Worm (Caenorhabditis elegans) whole organism, L1 larva: ENCODE results near the gene ehs-1.

Experiments
- C16A3.4 ChIP-seq: fragments of 150-350 bp; optimal IDR thresholded peaks from 2 replicates; lab custom pipeline; 2014; ENCODE audit warnings: missing biosample characterization, missing genetic modification characterization
- F16B12.6 ChIP-seq: fragments of 150-350 bp; optimal IDR thresholded peaks from 2 replicates; lab custom pipeline; 2014; ENCODE audit warnings: missing biosample characterization, missing genetic modification characterization
- aha-1 ChIP-seq: fragments of 150-350 bp; optimal IDR thresholded peaks from 2 replicates; lab custom pipeline; 2014; ENCODE audit warnings: missing biosample characterization, missing genetic modification characterization
- alr-1 ChIP-seq: fragments of 200-800 bp; sonication (Bioruptor generic); optimal IDR thresholded peaks from 2 replicates; lab custom pipeline; 2018; ENCODE audit warnings: borderline replicate concordance, mild to moderate bottlenecking, missing genetic modification characterization, missing compliant biosample characterization
- blmp-1 ChIP-seq: fragments of 150-350 bp; optimal IDR thresholded peaks from 2 replicates; lab custom pipeline; 2014; ENCODE audit warnings: missing biosample characterization, missing genetic modification characterization
- ceh-8 ChIP-seq: fragments of 200-800 bp; sonication (Bioruptor generic); optimal IDR thresholded peaks from 2 replicates; lab custom pipeline; 2018; ENCODE audit warnings: mild to moderate bottlenecking, missing genetic modification characterization, moderate library complexity, missing compliant biosample characterization
- ceh-82 ChIP-seq, 3 experiments: fragments of 150-350 bp in 1 of 3; sonication (generic microtip) in 2 of 3; optimal IDR thresholded peaks; 2 replicates each; lab custom pipeline; 2014 to 2017; ENCODE audit warnings: missing biosample characterization in 3 of 3, missing genetic modification characterization in 3 of 3
- ceh-90 ChIP-seq: sonication (generic microtip); optimal IDR thresholded peaks from 2 replicates; lab custom pipeline; 2016; ENCODE audit warnings: missing genetic modification characterization, missing compliant biosample characterization
- ces-1 ChIP-seq: fragments of 150-350 bp; optimal IDR thresholded peaks from 2 replicates; lab custom pipeline; 2014; ENCODE audit warnings: missing biosample characterization, missing genetic modification reagents, missing genetic modification characterization
- dpl-1 ChIP-seq, 3 experiments: fragments of 150-350 bp in 2 of 3; sonication (generic microtip) in 1 of 3; optimal IDR thresholded peaks; 2 replicates each; lab custom pipeline; 2014 to 2017; ENCODE audit warnings: missing biosample characterization in 3 of 3, missing genetic modification characterization in 3 of 3, missing genetic modification reagents in 3 of 3
- efl-1 ChIP-seq, 4 experiments: fragments of 150-350 bp; optimal IDR thresholded peaks in 3 of 4; peaks in 1 of 4; 1 replicate in 1 of 4; 2 replicates in 3 of 4; lab custom pipeline; 2014; ENCODE audit warnings: missing biosample characterization in 2 of 4, missing genetic modification characterization in 2 of 4, missing genetic modification reagents in 2 of 4
- efl-3 ChIP-seq: fragments of 200-800 bp; sonication (Bioruptor generic); optimal IDR thresholded peaks from 2 replicates; lab custom pipeline; 2018; ENCODE audit warnings: mild to moderate bottlenecking, missing genetic modification characterization, missing compliant biosample characterization
- egl-13 ChIP-seq: sonication (generic microtip); optimal IDR thresholded peaks from 2 replicates; lab custom pipeline; 2016; ENCODE audit warnings: missing genotype, missing genetic modification reagents, missing genetic modification characterization, missing compliant biosample characterization
- egl-27 ChIP-seq, 2 experiments: fragments of 150-350 bp in 1 of 2; sonication (generic microtip); optimal IDR thresholded peaks; 3 replicates each; lab custom pipeline; 2017 to 2018; ENCODE audit warnings: missing biosample characterization in 2 of 2, missing genetic modification characterization in 2 of 2, missing genetic modification reagents in 2 of 2
- elt-2 ChIP-seq: sonication (generic microtip); optimal IDR thresholded peaks from 2 replicates; lab custom pipeline; 2016; ENCODE audit warnings: missing genetic modification characterization, mild to moderate bottlenecking, inconsistent platforms, missing compliant biosample characterization, missing genetic modification reagents
- elt-3 ChIP-seq, 6 experiments: fragments of 150-350 bp in 1 of 6; sonication (generic microtip); optimal IDR thresholded peaks; 2 replicates each; lab custom pipeline; 2017 to 2018; ENCODE audit warnings: missing biosample characterization in 6 of 6, missing genetic modification characterization in 6 of 6, inconsistent platforms in 1 of 6
- ets-5 ChIP-seq: fragments of 200-800 bp; sonication (Bioruptor generic); IDR thresholded peaks from 2 replicates; pipeline ENCODE4 v1.3.6; 2022; ENCODE audit warnings: missing genetic modification characterization, missing compliant biosample characterization
- fkh-8 ChIP-seq: sonication (generic microtip); optimal IDR thresholded peaks from 2 replicates; lab custom pipeline; 2016; ENCODE audit warnings: mild to moderate bottlenecking, missing genetic modification characterization, missing compliant biosample characterization
- grh-1 ChIP-seq: fragments of 200-800 bp; sonication (Bioruptor generic); IDR thresholded peaks from 2 replicates; pipeline ENCODE4 v1.3.6; 2022; ENCODE audit warnings: missing genetic modification reagents, missing genetic modification characterization, missing compliant biosample characterization
- hlh-4 ChIP-seq: sonication (generic microtip); optimal IDR thresholded peaks from 2 replicates; lab custom pipeline; 2016; ENCODE audit warnings: mild to moderate bottlenecking, missing genetic modification characterization, missing compliant biosample characterization
- irx-1 ChIP-seq: sonication (generic microtip); optimal IDR thresholded peaks from 2 replicates; lab custom pipeline; 2016; ENCODE audit warnings: missing genetic modification characterization, missing compliant biosample characterization
- lin-13 ChIP-seq: fragments of 150-350 bp; optimal IDR thresholded peaks from 2 replicates; lab custom pipeline; 2014; ENCODE audit warnings: missing biosample characterization, missing genetic modification reagents, missing genetic modification characterization
- lin-14 ChIP-seq: fragments of 200-800 bp; sonication (Bioruptor generic); optimal IDR thresholded peaks from 2 replicates; lab custom pipeline; 2018; ENCODE audit warnings: mild to moderate bottlenecking, missing genetic modification characterization, moderate library complexity, missing compliant biosample characterization
- lin-15B ChIP-seq: fragments of 150-350 bp; sonication (generic microtip); optimal IDR thresholded peaks from 3 replicates; lab custom pipeline; 2014; ENCODE audit warnings: missing biosample characterization, missing genetic modification characterization
- lin-35 ChIP-seq, 2 experiments: fragments of 150-350 bp; optimal IDR thresholded peaks; 2 replicates each; lab custom pipeline; 2014; ENCODE audit warnings: missing biosample characterization in 2 of 2, missing genetic modification characterization in 2 of 2, missing genetic modification reagents in 2 of 2
- lin-39 ChIP-seq: fragments of 150-350 bp; optimal IDR thresholded peaks from 2 replicates; lab custom pipeline; 2014; ENCODE audit warnings: missing biosample characterization, missing genetic modification reagents, missing genetic modification characterization
- lir-3 ChIP-seq: sonication (generic microtip); optimal IDR thresholded peaks from 2 replicates; lab custom pipeline; 2016; ENCODE audit warnings: mild to moderate bottlenecking, missing genetic modification characterization, moderate library complexity, missing compliant biosample characterization; ENCODE audit not compliant: poor library complexity
- lsy-2 ChIP-seq, 2 experiments: fragments of 150-350 bp; optimal IDR thresholded peaks; 2 replicates each; lab custom pipeline; 2014; ENCODE audit warnings: missing biosample characterization in 2 of 2, missing genetic modification characterization in 2 of 2
- mef-2 ChIP-seq: fragments of 150-350 bp; optimal IDR thresholded peaks from 2 replicates; lab custom pipeline; 2014; ENCODE audit warnings: missing biosample characterization, missing genetic modification characterization
- nhr-12 ChIP-seq: sonication (generic microtip); optimal IDR thresholded peaks from 2 replicates; lab custom pipeline; 2017; ENCODE audit warnings: missing biosample characterization, missing genetic modification characterization
- nhr-19 ChIP-seq: fragments of 200-800 bp; sonication (Bioruptor generic); conservative IDR thresholded peaks from 2 replicates; pipeline ENCODE4 v1.3.6; 2022; ENCODE audit warnings: missing genetic modification characterization, missing compliant biosample characterization
- nhr-28 ChIP-seq: fragments of 150-350 bp; optimal IDR thresholded peaks from 2 replicates; lab custom pipeline; 2014; ENCODE audit warnings: missing biosample characterization, missing genetic modification characterization
- nhr-47 ChIP-seq: sonication (generic microtip); optimal IDR thresholded peaks from 2 replicates; lab custom pipeline; 2016; ENCODE audit warnings: mild to moderate bottlenecking, missing genetic modification characterization, moderate library complexity, missing compliant biosample characterization
- nhr-76 ChIP-seq: sonication (generic microtip); optimal IDR thresholded peaks from 2 replicates; lab custom pipeline; 2017; ENCODE audit warnings: missing biosample characterization, missing genetic modification characterization
- nhr-77 ChIP-seq: fragments of 150-350 bp; optimal IDR thresholded peaks from 2 replicates; lab custom pipeline; 2014; ENCODE audit warnings: missing biosample characterization, missing genetic modification characterization
- rnt-1 ChIP-seq: sonication (generic microtip); optimal IDR thresholded peaks from 2 replicates; lab custom pipeline; 2016; ENCODE audit warnings: mild to moderate bottlenecking, missing genetic modification characterization, moderate library complexity, missing compliant biosample characterization
- snu-23 ChIP-seq: sonication (generic microtip); optimal IDR thresholded peaks from 2 replicates; lab custom pipeline; 2016; ENCODE audit warnings: missing genetic modification characterization, missing compliant biosample characterization
- tlp-1 ChIP-seq: fragments of 150-350 bp; optimal IDR thresholded peaks from 2 replicates; lab custom pipeline; 2014; ENCODE audit warnings: missing biosample characterization, missing genetic modification characterization
- unc-62 ChIP-seq: fragments of 150-350 bp; optimal IDR thresholded peaks from 2 replicates; lab custom pipeline; 2014; ENCODE audit warnings: missing biosample characterization, missing genetic modification reagents, missing genetic modification characterization
- unc-98 ChIP-seq: fragments of 200-800 bp; sonication (Bioruptor generic); IDR thresholded peaks from 2 replicates; pipeline ENCODE4 v1.3.6; 2022; ENCODE audit warnings: missing genetic modification characterization, missing compliant biosample characterization
- xbp-1 ChIP-seq: sonication (generic microtip); optimal IDR thresholded peaks from 2 replicates; lab custom pipeline; 2016; ENCODE audit warnings: missing genetic modification characterization, missing compliant biosample characterization
- zag-1 ChIP-seq: fragments of 150-350 bp; optimal IDR thresholded peaks from 2 replicates; lab custom pipeline; 2014; ENCODE audit warnings: missing biosample characterization, missing genetic modification characterization
- zip-4 ChIP-seq: fragments of 200-800 bp; sonication (Bioruptor generic); optimal IDR thresholded peaks from 2 replicates; lab custom pipeline; 2018; ENCODE audit warnings: mild to moderate bottlenecking, missing genetic modification characterization, moderate library complexity, missing compliant biosample characterization
- ztf-4 ChIP-seq: fragments of 150-350 bp; optimal IDR thresholded peaks from 2 replicates; lab custom pipeline; 2014; ENCODE audit warnings: missing biosample characterization, missing genetic modification characterization

Gene ehs-1

DNA sequence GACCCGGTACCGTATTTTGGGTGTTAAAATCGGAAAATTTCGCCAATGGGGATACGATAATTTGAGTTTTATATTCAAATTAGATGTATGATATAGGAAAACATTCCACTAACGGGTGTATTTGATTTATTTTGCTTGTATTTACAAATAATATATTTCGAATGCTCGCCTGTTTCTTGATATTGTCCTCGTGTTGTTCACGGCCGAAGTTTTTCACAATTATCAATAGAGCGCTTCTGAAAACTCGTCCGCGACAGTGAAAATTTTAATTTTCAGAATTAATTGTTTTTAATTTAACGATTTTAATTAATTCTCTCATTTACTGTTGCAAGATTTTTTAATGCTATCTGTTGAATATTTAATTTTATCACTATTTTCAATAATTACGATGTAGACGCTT, 857 bp upstream of the ehs-1 start (continued):
- TF ChIP-seq ets-5 (no peak), lin-35 (GFP tag; optimal IDR thresholded peaks at IDR 0.05; lab: Kevin White, UChicago) (peak; percentile 9 to 69), unc-98 (GFP tag; lab: Robert Waterston, UW) (no peak), aha-1 (tag; lab: Kevin White, UChicago) (no peak), nhr-77 (no peak), elt-2 (peak; percentile 28), efl-3 (no peak), alr-1 (tag; lab: Kevin White, UChicago) (no peak), lin-39 (tag; lab: Kevin White, UChicago) (no peak), egl-13 (peak; percentile 38), lin-13 (GFP tag; lab: Kevin White, UChicago) (peak; percentile 12), lir-3 (tag; lab: Kevin White, UChicago) (peak; percentile 77), dpl-1 (GFP tag; optimal IDR thresholded peaks at IDR 0.05; lab: Kevin White, UChicago) (peak; percentile 32 to 73 (median 71)), ceh-90 (peak; percentile 74), tlp-1 (tag; lab: Kevin White, UChicago) (no peak), nhr-19 (peak; percentile 16; the same call in 1 of the 2 replicates), hlh-4 (no peak), lsy-2 (tag; optimal IDR thresholded peaks at IDR 0.05; lab: Kevin White, UChicago) (peak in 1 of 2 experiments; percentile 40), rnt-1 (peak; percentile 82), ces-1 (GFP tag; lab: Kevin White, UChicago) (no peak), egl-27 (tag; optimal IDR thresholded peaks at IDR 0.05; lab: Kevin White, UChicago) (no peak), lin-14 (peak; percentile 65)

DNA sequence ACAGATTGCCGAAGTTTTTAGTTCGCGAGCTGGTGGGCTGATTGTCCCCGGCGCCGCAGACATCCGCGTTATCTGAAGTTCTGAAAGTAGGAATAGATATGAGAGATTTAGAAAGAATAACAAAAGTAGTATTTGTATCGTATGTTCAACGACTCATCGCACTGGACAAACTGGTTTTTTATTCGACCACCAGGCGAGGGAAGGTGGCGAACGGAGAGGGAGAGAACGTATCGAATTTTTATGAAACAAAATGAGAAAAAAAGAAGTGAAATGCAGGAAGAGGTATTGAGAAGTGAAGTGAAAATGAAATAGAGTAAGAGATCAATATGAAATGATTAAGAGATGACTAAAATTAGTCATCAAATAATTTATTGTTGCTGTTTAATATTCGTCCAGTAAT, 6.9 kb downstream of the ehs-1 start, which contains the start of gene tbc-2:
Gene tbc-2 (minus strand): TSS at position 80 of the 400 bp plus-strand sequence.
- TF ChIP-seq F16B12.6 (no peak), zip-4 (GFP tag; lab: Kevin White, UChicago) (no peak), unc-62 (GFP tag; lab: Kevin White, UChicago) (no peak), elt-3 (tag; optimal IDR thresholded peaks at IDR 0.05; lab: Kevin White, UChicago) (peak in 1 of 6 experiments; percentile 36), efl-1 (optimal IDR thresholded peaks at IDR 0.05; lab: Kevin White, UChicago) (no peak), efl-1 (GFP tag; optimal IDR thresholded peaks at IDR 0.05 in 1 of 2; lab: Kevin White, UChicago) (no peak), nhr-47 (tag; lab: Kevin White, UChicago) (no peak), egl-13 (no peak), zag-1 (tag; lab: Kevin White, UChicago) (no peak), ceh-82 (tag; optimal IDR thresholded peaks at IDR 0.05; lab: Kevin White, UChicago) (no peak), C16A3.4 (tag; lab: Kevin White, UChicago) (no peak), dpl-1 (GFP tag; optimal IDR thresholded peaks at IDR 0.05; lab: Kevin White, UChicago) (no peak), egl-27 (tag; optimal IDR thresholded peaks at IDR 0.05; lab: Kevin White, UChicago) (no peak), lin-39 (tag; lab: Kevin White, UChicago) (no peak), grh-1 (peak; percentile 30; the same call in 1 of the 2 replicates), irx-1 (tag; lab: Kevin White, UChicago) (no peak), xbp-1 (no peak), nhr-12 (tag; lab: Kevin White, UChicago) (no peak), blmp-1 (peak; percentile 74), tlp-1 (tag; lab: Kevin White, UChicago) (no peak), mef-2 (tag; lab: Kevin White, UChicago) (no peak), ztf-4 (no peak), lin-13 (GFP tag; lab: Kevin White, UChicago) (no peak), ceh-8 (no peak), lin-14 (peak; percentile 51), nhr-28 (tag; lab: Kevin White, UChicago) (no peak), rnt-1 (no peak), lin-15B (tag; lab: Kevin White, UChicago) (no peak), fkh-8 (tag; lab: Kevin White, UChicago) (no peak), snu-23 (no peak), elt-2 (no peak), nhr-76 (no peak)
